Fruit fly (Drosophila melanogaster) whole organism: Measurements from ENCODE around the gene pns.

ENCODE experiments used
- CG8478 ChIP-seq: fragments of >200 bp; optimal IDR thresholded peaks from 2 replicates; lab custom pipeline; 2018; ENCODE audit warnings: inconsistent platforms
- Dll ChIP-seq: fragments of >200 bp; optimal IDR thresholded peaks from 2 replicates; lab custom pipeline; 2017
- psq ChIP-seq: fragments of >200 bp; optimal IDR thresholded peaks from 2 replicates; lab custom pipeline; 2017
- usp ChIP-seq: fragments of >200 bp; optimal IDR thresholded peaks from 2 replicates; lab custom pipeline; 2017; ENCODE audit warnings: missing biosample characterization, missing genetic modification characterization, mixed read lengths

DNA sequence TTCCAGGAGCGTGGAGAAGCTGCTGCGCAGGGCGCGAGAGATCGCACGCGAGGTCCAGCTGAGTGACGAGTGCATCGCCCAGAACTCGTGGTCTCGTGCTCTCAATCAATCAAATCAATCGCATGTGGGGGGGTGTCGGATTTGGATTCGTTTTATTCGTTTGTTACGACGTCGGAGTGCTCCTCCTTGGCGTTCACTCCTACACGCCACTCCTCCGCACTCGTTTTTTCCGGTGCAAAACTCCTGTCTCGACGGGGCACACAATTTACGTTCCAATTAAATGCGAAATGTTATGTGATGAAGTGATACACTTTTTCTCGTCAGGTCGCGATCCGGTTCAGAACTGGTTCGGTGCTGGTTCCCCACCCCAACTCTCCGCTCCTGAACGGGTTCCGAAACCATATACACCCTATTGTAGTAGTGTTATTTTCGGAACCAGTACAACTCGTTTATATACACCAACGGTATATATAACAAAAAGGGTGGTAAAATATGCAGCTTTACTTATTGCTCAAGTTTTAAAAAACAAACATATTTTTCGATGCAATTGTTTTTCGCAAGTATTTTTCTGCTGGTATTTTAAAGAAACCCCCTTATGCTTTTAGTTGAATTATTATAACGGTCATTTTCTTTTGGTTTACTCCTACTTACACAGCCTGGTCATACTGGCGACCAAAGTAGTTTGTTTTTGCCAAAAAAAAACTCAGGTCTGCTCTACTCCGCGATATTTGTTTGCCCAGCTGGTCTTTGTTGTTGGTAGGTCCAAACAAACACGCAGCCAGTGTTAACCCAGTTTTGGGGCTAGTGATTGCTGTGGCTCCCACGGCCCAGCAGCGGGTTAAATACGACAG lies at the start of gene pns, which contains the start of gene CG12091:
- TF ChIP-seq psq (no peak), Dll (no peak), usp (no peak), CG8478 (lab: Kevin White, UChicago) (no peak)
